Worm (Caenorhabditis elegans) whole organism, mixed stage, embryonic: ENCODE data around the gene C44H9.7.

Experiments used
- ham-2 ChIP-seq: fragments of 200-800 bp; sonication (Bioruptor generic); optimal IDR thresholded peaks from 2 replicates; lab custom pipeline; 2018; ENCODE audit warnings: mild to moderate bottlenecking, missing genetic modification characterization, missing compliant biosample characterization
- pha-4 ChIP-seq: fragments of 150-350 bp; optimal IDR thresholded peaks from 2 replicates; lab custom pipeline; 2018; ENCODE audit warnings: missing biosample characterization, missing genetic modification reagents, missing genetic modification characterization
- snpc-4 ChIP-seq: fragments of 150-350 bp; optimal IDR thresholded peaks from 2 replicates; lab custom pipeline; 2014; ENCODE audit warnings: missing biosample characterization, missing genetic modification characterization
- unc-39 ChIP-seq: fragments of 150-350 bp; optimal IDR thresholded peaks from 2 replicates; lab custom pipeline; 2014; ENCODE audit warnings: missing biosample characterization, missing genetic modification characterization

- no peak for TF ChIP-seq unc-39 (tag; lab: Kevin White, UChicago)
- no peak for TF ChIP-seq pha-4
- no peak for TF ChIP-seq snpc-4 (tag; lab: Kevin White, UChicago)
- no peak for TF ChIP-seq ham-2 (GFP tag; lab: Kevin White, UChicago)
Observed at ce11 chrV:12852355-12852754, 2.3 kb downstream of the C44H9.7 start.
